Fruit fly (Drosophila melanogaster) whole organism: ENCODE data around the gene CG14118.

Experiments used
- CG8478 ChIP-seq: fragments of >200 bp; optimal IDR thresholded peaks from 2 replicates; lab custom pipeline; 2018; ENCODE audit warnings: inconsistent platforms
- Dll ChIP-seq: fragments of >200 bp; optimal IDR thresholded peaks from 2 replicates; lab custom pipeline; 2017
- EcR ChIP-seq, 2 experiments: fragments of >200 bp; optimal IDR thresholded peaks; 2 replicates each; lab custom pipeline; 2017; ENCODE audit warnings: missing biosample characterization in 2 of 2, missing genetic modification characterization in 2 of 2, missing genetic modification reagents in 2 of 2
- pan ChIP-seq: fragments of >200 bp; optimal IDR thresholded peaks from 2 replicates; lab custom pipeline; 2017
- psq ChIP-seq: fragments of >200 bp; optimal IDR thresholded peaks from 2 replicates; lab custom pipeline; 2017
- usp ChIP-seq: fragments of >200 bp; optimal IDR thresholded peaks from 2 replicates; lab custom pipeline; 2017; ENCODE audit warnings: missing biosample characterization, missing genetic modification characterization, mixed read lengths

Gene CG14118

DNA sequence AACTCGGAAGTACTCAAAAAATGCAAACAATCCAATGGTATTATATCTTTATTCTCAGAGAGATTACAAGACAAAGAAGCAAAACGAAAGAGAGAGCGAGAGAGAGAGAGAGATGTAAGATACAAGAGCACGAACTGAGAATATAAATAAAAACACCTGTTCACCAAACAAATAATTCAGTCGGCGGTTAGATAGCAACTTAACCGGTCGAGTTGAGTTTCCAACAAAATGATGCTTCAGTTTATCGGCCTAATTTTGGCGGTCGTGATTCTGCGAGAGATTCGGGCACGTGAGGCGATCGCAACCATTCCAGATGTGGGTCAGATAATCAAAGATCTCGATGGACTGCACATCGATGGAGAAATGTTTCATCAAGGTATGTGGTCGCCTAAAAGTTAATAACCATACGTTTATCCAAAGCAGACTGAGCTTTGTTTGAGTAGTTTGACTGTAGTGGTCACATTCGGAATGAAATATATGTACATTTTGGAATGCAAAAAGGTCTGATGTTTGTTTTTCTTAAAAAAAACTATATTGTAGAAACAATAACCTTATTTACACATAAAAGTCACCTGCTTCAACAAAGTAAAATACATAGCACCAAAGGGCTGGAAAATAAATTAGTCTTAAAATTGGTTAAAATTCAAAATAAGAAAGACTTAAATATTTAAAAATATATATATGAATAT, at the start of gene CG14118:
CG14118 (plus strand) TSS at position 174 of the 689 bp plus-strand sequence.
- TF ChIP-seq CG8478 (no peak), pan (no peak), psq (lab: Kevin White, UChicago) (no peak), usp (GFP tag; lab: Kevin White, UChicago) (no peak)

dm6 chr3L:12843056-12843799, 49.2 kb upstream of the CG14118 start, which contains the start of gene nebu:
nebu (minus strand) TSS chr3L:12843106.
- TF ChIP-seq pan (no peak), EcR (GFP tag; optimal IDR thresholded peaks at IDR 0.05; lab: Kevin White, UChicago) (no peak), CG8478 (no peak), Dll (lab: Kevin White, UChicago) (no peak), usp (GFP tag; lab: Kevin White, UChicago) (no peak), psq (lab: Kevin White, UChicago) (no peak)

- no peak for TF ChIP-seq pan
- TF ChIP-seq CG8478, result no peak
- TF ChIP-seq usp (GFP tag; lab: Kevin White, UChicago), result no peak
- no peak for TF ChIP-seq Dll (lab: Kevin White, UChicago)
- TF ChIP-seq psq (lab: Kevin White, UChicago), result no peak
- no peak for TF ChIP-seq EcR (GFP tag; optimal IDR thresholded peaks at IDR 0.05; lab: Kevin White, UChicago)
Observed at dm6 chr3L:12849867-12850301, 42.6 kb upstream of the CG14118 start, which contains the start of the genes CG10948 and Wbp2. CG10948 (minus strand) TSS chr3L:12850117. Wbp2 (plus strand) TSS chr3L:12850165.

DNA sequence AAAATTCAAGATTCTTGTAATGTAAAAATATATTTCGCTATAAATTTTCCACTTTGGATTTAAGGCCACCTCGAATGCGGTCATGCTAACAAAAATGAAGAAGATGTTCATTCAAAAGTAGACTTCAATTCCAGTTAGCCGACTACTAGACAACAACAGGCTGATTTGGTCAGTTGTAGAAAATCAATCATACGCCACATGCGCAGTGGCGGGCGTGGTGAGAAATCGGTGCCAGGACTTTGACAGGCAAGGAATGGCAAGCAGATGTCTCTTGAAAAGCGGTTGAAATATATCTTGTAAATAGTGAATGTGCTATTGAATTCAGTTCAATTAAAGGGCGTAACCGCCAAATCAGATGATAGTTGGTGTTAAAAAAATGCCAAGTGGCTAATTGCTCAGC, 39.0 kb upstream of the CG14118 start, which contains the start of gene Ent3:
Ent3 (plus strand) TSS at position 224 of the 400 bp plus-strand sequence.
- TF ChIP-seq EcR (GFP tag; optimal IDR thresholded peaks at IDR 0.05; lab: Kevin White, UChicago) (no peak), Dll (lab: Kevin White, UChicago) (no peak), pan (no peak), usp (GFP tag; lab: Kevin White, UChicago) (no peak), CG8478 (no peak), psq (lab: Kevin White, UChicago) (no peak)

DNA sequence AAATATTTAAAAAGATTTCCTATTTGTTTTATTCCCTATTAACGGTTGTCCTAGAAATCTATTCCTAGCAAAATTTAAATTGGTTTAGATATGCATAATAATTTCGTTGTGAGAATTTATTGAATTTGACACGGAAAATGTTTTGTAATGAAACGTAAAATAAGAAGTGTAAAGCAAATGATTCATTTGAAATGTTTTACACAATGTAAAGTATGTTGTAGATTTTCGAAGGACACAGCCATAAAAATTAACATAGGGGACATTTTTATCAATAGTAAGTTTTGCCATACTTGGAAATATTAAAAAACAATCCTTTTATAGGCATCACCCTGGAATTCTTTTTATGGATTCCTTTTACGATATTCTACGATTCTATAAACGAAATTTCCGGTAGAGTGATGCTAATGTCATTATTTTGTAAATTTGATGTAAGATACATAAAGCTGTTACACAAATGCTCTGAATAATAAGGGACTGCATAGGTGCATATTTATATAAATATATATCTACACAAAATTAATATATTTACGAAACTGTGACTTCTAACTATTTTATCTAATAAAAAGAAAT, 34.8 kb upstream of the CG14118 start:
- TF ChIP-seq Dll (lab: Kevin White, UChicago) (no peak), pan (no peak)

dm6 chr3L:12861255-12861899, 31.1 kb upstream of the CG14118 start, which contains the start of gene CG32107:
CG32107 (minus strand) TSS chr3L:12861305.
- TF ChIP-seq psq (lab: Kevin White, UChicago) (no peak), CG8478 (no peak), Dll (lab: Kevin White, UChicago) (no peak), usp (GFP tag; lab: Kevin White, UChicago) (no peak), pan (no peak), EcR (GFP tag; optimal IDR thresholded peaks at IDR 0.05; lab: Kevin White, UChicago) (no peak)

DNA sequence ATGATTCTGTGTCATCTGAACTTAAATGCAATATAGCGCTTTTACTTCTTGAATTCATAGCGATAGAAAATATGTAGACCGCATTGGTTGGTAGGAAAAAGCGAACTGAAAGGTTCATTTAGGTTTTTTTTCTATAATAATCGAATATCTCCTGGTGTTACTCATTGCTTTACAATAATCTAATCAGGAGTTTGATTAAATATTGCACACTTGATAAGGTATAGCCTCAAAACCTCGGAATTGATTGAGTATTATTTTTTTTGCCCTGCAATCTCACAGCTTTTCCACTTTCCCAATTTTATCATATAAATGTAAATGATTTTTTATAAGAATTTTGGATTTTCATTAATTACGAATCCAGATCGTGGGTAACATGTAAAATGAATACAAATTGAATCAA, 29.6 kb upstream of the CG14118 start, which contains the start of gene CG10943:
CG10943 (minus strand) TSS at position 101 of the 400 bp plus-strand sequence.
- TF ChIP-seq Dll (lab: Kevin White, UChicago), result no peak

DNA sequence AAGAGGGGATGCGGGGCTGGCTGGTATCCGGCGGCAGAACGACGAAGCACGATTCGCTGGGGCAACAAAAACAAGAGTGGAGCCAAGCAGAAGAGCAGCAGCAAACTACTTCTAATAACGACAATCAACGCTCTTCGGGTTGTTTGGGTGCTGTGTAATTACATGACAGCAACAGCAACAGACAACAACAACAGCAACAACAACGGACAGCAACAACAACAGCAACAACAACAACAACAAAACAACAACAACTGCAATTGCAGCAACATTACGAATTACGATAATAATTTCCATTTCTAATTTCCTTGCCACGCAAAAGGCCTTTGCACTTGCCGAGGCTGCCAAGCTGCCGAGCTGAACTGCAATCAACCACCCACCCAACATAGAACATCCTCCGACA, 28.0 kb upstream of the CG14118 start:
- no peak for TF ChIP-seq EcR (GFP tag; optimal IDR thresholded peaks at IDR 0.05; lab: Kevin White, UChicago)
- no peak for TF ChIP-seq pan
- no peak for TF ChIP-seq usp (GFP tag; lab: Kevin White, UChicago)
- TF ChIP-seq psq (lab: Kevin White, UChicago), result no peak
- TF ChIP-seq CG8478, result no peak
- no peak for TF ChIP-seq Dll (lab: Kevin White, UChicago)

DNA sequence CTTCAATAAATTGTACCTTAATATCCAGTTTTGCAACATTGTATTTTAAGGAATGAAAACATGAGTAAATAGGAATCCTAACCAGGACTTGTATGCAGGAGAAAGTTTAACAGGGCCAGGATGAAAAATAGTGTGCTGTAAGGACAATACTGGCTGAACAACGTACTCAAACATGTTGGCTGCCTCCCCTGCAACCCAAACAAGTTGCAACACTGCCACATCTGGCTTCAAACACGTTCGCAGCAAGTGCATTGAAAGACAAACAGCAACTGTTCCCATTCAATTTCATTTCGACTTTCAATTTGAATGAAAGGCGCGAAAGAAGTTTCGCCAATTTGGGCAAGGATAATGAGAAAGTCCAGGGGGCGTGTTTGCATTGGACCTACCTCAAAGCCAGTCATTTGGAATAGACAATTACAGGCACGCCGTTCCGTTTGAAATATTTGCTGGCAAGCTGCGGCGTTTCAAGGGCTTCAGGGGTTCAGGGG, 24.5 kb upstream of the CG14118 start:
- TF ChIP-seq usp (GFP tag; lab: Kevin White, UChicago) (no peak), psq (lab: Kevin White, UChicago) (no peak), EcR (GFP tag; optimal IDR thresholded peaks at IDR 0.05; lab: Kevin White, UChicago) (no peak), pan (no peak), CG8478 (no peak), Dll (lab: Kevin White, UChicago) (no peak)

- TF ChIP-seq Dll (lab: Kevin White, UChicago), result no peak
- no peak for TF ChIP-seq psq (lab: Kevin White, UChicago)
- TF ChIP-seq pan, result no peak
- TF ChIP-seq EcR (GFP tag; optimal IDR thresholded peaks at IDR 0.05; lab: Kevin White, UChicago), result no peak
- TF ChIP-seq usp (GFP tag; lab: Kevin White, UChicago), result no peak
- TF ChIP-seq CG8478, result no peak
Observed at dm6 chr3L:12874211-12874610, 18.2 kb upstream of the CG14118 start.

DNA sequence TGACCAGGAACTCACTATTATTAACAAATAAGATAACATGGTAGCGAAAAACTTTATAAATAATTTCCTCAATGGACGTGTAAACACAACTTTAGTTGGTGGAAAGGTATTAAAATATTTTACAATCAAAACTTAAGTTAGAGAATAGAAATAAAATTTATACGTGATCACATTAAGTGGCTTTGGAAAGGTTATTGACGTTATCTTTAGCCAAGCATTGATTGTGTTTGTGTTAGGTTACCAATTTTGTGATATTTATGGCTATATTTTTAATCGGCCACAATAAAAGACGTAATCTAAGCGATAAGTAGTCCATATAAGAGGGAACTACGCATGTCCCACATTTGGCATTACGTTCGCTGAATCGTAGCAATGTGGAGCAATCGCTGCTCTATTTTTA, 7.8 kb upstream of the CG14118 start, which contains the start of gene CG14120:
CG14120 (plus strand) TSS at position 360 of the 400 bp plus-strand sequence.
- TF ChIP-seq pan, result no peak
- no peak for TF ChIP-seq Dll (lab: Kevin White, UChicago)
- no peak for TF ChIP-seq EcR (GFP tag; optimal IDR thresholded peaks at IDR 0.05; lab: Kevin White, UChicago)
- no peak for TF ChIP-seq psq (lab: Kevin White, UChicago)
- no peak for TF ChIP-seq CG8478
- no peak for TF ChIP-seq usp (GFP tag; lab: Kevin White, UChicago)
